Worm (Caenorhabditis elegans) whole organism, mixed stage, embryonic: ENCODE measurements around the gene F35E8.10.

Source experiments
- M03D4.4 ChIP-seq: sonication (generic microtip); optimal IDR thresholded peaks from 2 replicates; lab custom pipeline; 2017; ENCODE audit warnings: mild to moderate bottlenecking, missing genetic modification characterization, missing compliant biosample characterization
- bed-3 ChIP-seq: fragments of 200-800 bp; sonication (Bioruptor generic); optimal IDR thresholded peaks from 3 replicates; lab custom pipeline; 2018; ENCODE audit warnings: mild to moderate bottlenecking, missing genetic modification characterization, moderate library complexity, missing compliant biosample characterization
- blmp-1 ChIP-seq: fragments of 150-350 bp; optimal IDR thresholded peaks from 2 replicates; lab custom pipeline; 2014; ENCODE audit warnings: missing biosample characterization, missing genetic modification characterization
- ceh-43 ChIP-seq: fragments of 200-800 bp; sonication (Bioruptor generic); optimal IDR thresholded peaks from 2 replicates; lab custom pipeline; 2018; ENCODE audit warnings: mild to moderate bottlenecking, missing genetic modification characterization, moderate library complexity, missing compliant biosample characterization
- ceh-83 ChIP-seq: fragments of 200-800 bp; sonication (Bioruptor generic); optimal IDR thresholded peaks from 2 replicates; lab custom pipeline; 2018; ENCODE audit warnings: mild to moderate bottlenecking, missing genetic modification characterization, missing compliant biosample characterization
- ces-1 ChIP-seq: fragments of 150-350 bp; optimal IDR thresholded peaks from 2 replicates; lab custom pipeline; 2014; ENCODE audit warnings: missing biosample characterization, missing genetic modification reagents, missing genetic modification characterization
- cnd-1 ChIP-seq: fragments of 200-800 bp; sonication (Bioruptor generic); optimal IDR thresholded peaks from 2 replicates; lab custom pipeline; 2018; ENCODE audit warnings: mild to moderate bottlenecking, missing genetic modification characterization, missing compliant biosample characterization
- drap-1 ChIP-seq: fragments of 200-800 bp; sonication (Bioruptor generic); optimal IDR thresholded peaks from 3 replicates; lab custom pipeline; 2018; ENCODE audit warnings: mild to moderate bottlenecking, missing genetic modification characterization, missing compliant biosample characterization
- elt-1 ChIP-seq: sonication (generic microtip); optimal IDR thresholded peaks from 2 replicates; lab custom pipeline; 2017; ENCODE audit warnings: missing genetic modification characterization, mild to moderate bottlenecking, missing compliant biosample characterization, antibody characterized with exemption, moderate library complexity, borderline replicate concordance; ENCODE audit not compliant: insufficient read depth
- elt-3 ChIP-seq: fragments of 150-350 bp; optimal IDR thresholded peaks from 2 replicates; lab custom pipeline; 2014; ENCODE audit warnings: missing biosample characterization, missing genetic modification characterization
- flh-1 ChIP-seq: fragments of 200-800 bp; sonication (Bioruptor generic); optimal IDR thresholded peaks from 2 replicates; lab custom pipeline; 2018; ENCODE audit warnings: mild to moderate bottlenecking, missing genetic modification characterization, moderate library complexity, missing compliant biosample characterization
- hlh-1 ChIP-seq: fragments of 150-350 bp; optimal IDR thresholded peaks from 2 replicates; lab custom pipeline; 2014; ENCODE audit warnings: missing biosample characterization, missing genetic modification reagents, missing genetic modification characterization
- lin-13 ChIP-seq: fragments of 150-350 bp; optimal IDR thresholded peaks from 2 replicates; lab custom pipeline; 2014; ENCODE audit warnings: missing biosample characterization, missing genetic modification characterization
- lin-32 ChIP-seq: fragments of 200-800 bp; sonication (Bioruptor generic); optimal IDR thresholded peaks from 2 replicates; lab custom pipeline; 2018; ENCODE audit warnings: mild to moderate bottlenecking, missing genetic modification characterization, missing compliant biosample characterization
- lsy-2 ChIP-seq: fragments of 150-350 bp; optimal IDR thresholded peaks from 2 replicates; lab custom pipeline; 2014; ENCODE audit warnings: missing biosample characterization, missing genetic modification characterization
- mab-5 ChIP-seq: fragments of 150-350 bp; optimal IDR thresholded peaks from 2 replicates; lab custom pipeline; 2014; ENCODE audit warnings: missing biosample characterization, missing genetic modification characterization
- mep-1 ChIP-seq: fragments of 150-350 bp; optimal IDR thresholded peaks from 2 replicates; lab custom pipeline; 2017; ENCODE audit warnings: missing biosample characterization, missing genetic modification reagents, missing genetic modification characterization, inconsistent platforms
- mls-2 ChIP-seq: sonication (generic microtip); optimal IDR thresholded peaks from 2 replicates; lab custom pipeline; 2016; ENCODE audit warnings: mild to moderate bottlenecking, missing genetic modification characterization, moderate library complexity, missing compliant biosample characterization
- nhr-12 ChIP-seq: fragments of 150-350 bp; optimal IDR thresholded peaks from 2 replicates; lab custom pipeline; 2014; ENCODE audit warnings: missing biosample characterization, missing genetic modification characterization
- nhr-2 ChIP-seq: fragments of 150-350 bp; optimal IDR thresholded peaks from 2 replicates; lab custom pipeline; 2014; ENCODE audit warnings: missing biosample characterization, missing genetic modification characterization
- nhr-237 ChIP-seq: fragments of 150-350 bp; optimal IDR thresholded peaks from 2 replicates; lab custom pipeline; 2014; ENCODE audit warnings: missing biosample characterization, missing genetic modification characterization
- nhr-28 ChIP-seq: fragments of 150-350 bp; optimal IDR thresholded peaks from 2 replicates; lab custom pipeline; 2014; ENCODE audit warnings: missing biosample characterization, missing genetic modification characterization
- nhr-76 ChIP-seq: sonication (generic microtip); optimal IDR thresholded peaks from 2 replicates; lab custom pipeline; 2017; ENCODE audit warnings: missing biosample characterization, missing genetic modification characterization
- pha-4 ChIP-seq: fragments of 150-350 bp; optimal IDR thresholded peaks from 2 replicates; lab custom pipeline; 2018; ENCODE audit warnings: missing biosample characterization, missing genetic modification reagents, missing genetic modification characterization
- sem-2 ChIP-seq: fragments of 200-800 bp; sonication (Bioruptor generic); optimal IDR thresholded peaks from 2 replicates; lab custom pipeline; 2018; ENCODE audit warnings: mild to moderate bottlenecking, missing genetic modification characterization, missing compliant biosample characterization
- snpc-4 ChIP-seq: fragments of 150-350 bp; optimal IDR thresholded peaks from 2 replicates; lab custom pipeline; 2014; ENCODE audit warnings: missing biosample characterization, missing genetic modification characterization
- sptf-1 ChIP-seq: sonication (generic microtip); optimal IDR thresholded peaks from 2 replicates; lab custom pipeline; 2017; ENCODE audit warnings: mild to moderate bottlenecking, missing genetic modification characterization, moderate library complexity, missing compliant biosample characterization
- unc-120 ChIP-seq: sonication (generic microtip); optimal IDR thresholded peaks from 2 replicates; lab custom pipeline; 2017; ENCODE audit warnings: missing genetic modification characterization, missing compliant biosample characterization; ENCODE audit not compliant: poor library complexity, severe bottlenecking
- unc-39 ChIP-seq: fragments of 150-350 bp; optimal IDR thresholded peaks from 2 replicates; lab custom pipeline; 2014; ENCODE audit warnings: missing biosample characterization, missing genetic modification characterization
- zip-8 ChIP-seq: fragments of 150-350 bp; optimal IDR thresholded peaks from 2 replicates; lab custom pipeline; 2014; ENCODE audit warnings: missing biosample characterization, missing genetic modification characterization
- ztf-11 ChIP-seq: fragments of 150-350 bp; optimal IDR thresholded peaks from 2 replicates; lab custom pipeline; 2014; ENCODE audit warnings: missing biosample characterization, missing genetic modification characterization

Gene F35E8.10

DNA sequence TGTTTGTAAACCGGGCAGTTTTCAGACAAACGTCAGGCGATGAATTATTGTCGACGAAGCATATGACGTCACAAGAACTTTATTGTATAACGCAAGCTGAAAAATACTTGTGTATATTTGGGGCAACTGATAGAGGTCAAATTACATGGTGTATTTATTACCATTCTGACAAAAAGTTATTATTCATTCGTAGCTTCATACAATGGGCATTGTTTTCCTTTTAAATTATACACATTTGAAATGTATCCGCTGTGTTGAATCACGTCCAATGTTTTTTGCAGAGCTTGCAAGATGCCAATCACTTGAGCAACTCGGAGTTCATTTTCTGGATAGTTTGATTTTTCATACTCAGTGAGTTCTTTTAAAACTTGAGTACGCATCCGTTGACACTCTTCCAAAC lies 2.8 kb upstream of the F35E8.10 start, which contains the start of gene F35E8.13:
F35E8.13 (plus strand) TSS at position 301 of the 400 bp plus-strand sequence.
- TF ChIP-seq snpc-4 (tag; lab: Kevin White, UChicago) (no peak), drap-1 (GFP tag; lab: Kevin White, UChicago) (no peak), ceh-43 (GFP tag; lab: Kevin White, UChicago) (no peak), elt-3 (no peak), nhr-237 (tag; lab: Kevin White, UChicago) (no peak), pha-4 (tag; lab: Kevin White, UChicago) (no peak), bed-3 (no peak), zip-8 (tag; lab: Kevin White, UChicago) (no peak), mls-2 (tag; lab: Kevin White, UChicago) (no peak), unc-39 (tag; lab: Kevin White, UChicago) (no peak), lin-13 (tag; lab: Kevin White, UChicago) (no peak), hlh-1 (tag; lab: Kevin White, UChicago) (no peak), blmp-1 (no peak), sptf-1 (tag; lab: Kevin White, UChicago) (no peak), unc-120 (no peak), lsy-2 (tag; lab: Kevin White, UChicago) (no peak), ces-1 (GFP tag; lab: Kevin White, UChicago) (no peak), mep-1 (tag; lab: Kevin White, UChicago) (no peak), nhr-76 (no peak)
- TF ChIP-seq, all 35 proteins: peak for 0

DNA sequence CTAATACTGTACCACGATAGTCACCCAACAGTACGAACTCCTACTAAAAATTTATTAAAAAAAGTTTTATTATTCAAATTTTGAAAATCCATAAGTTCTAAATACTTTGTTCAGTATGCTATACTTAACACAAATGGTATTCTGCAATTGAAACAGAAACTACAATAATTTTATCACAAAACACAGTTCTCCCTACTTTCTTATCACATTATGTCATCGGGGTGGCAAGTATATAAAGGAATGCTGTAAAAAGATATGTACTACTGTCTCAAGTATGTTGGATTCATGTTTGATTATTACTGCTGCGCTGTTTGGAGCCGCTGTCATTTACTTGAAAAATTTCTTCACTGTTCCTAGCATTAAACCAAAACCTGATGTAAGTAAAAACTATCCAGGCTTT lies 929 bp upstream of the F35E8.10 start, which contains the start of gene cdr-1:
cdr-1 (plus strand) TSS at position 208 of the 400 bp plus-strand sequence.
- TF ChIP-seq blmp-1: no peak
- TF ChIP-seq nhr-237 (tag; lab: Kevin White, UChicago): no peak
- no peak for TF ChIP-seq lin-32 (GFP tag; lab: Kevin White, UChicago)
- TF ChIP-seq ceh-83 (GFP tag; lab: Kevin White, UChicago): no peak
- TF ChIP-seq mep-1 (tag; lab: Kevin White, UChicago): no peak
- no peak for TF ChIP-seq mls-2 (tag; lab: Kevin White, UChicago)
- no peak for TF ChIP-seq ceh-43 (GFP tag; lab: Kevin White, UChicago)
- TF ChIP-seq sem-2 (GFP tag; lab: Kevin White, UChicago): no peak

DNA sequence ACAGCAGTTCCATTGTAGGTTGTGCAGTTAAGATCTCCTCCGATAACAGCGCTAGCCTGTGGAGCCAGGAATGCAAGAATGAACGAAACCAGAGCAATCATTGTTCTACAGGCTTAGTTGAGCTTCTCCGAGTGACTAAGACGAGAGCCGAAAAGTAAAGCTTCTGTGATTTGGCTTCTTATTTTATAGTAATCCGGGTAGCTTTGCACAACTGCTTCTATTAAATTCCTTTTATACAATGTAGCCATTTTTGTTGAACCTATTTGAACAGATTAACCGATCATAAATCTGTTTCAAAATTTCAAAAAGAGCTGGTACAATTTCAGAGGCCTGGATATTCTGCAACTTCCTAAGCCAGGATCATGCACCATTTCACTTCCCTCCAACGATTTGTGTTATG lies 2.7 kb downstream of the F35E8.10 start, which contains the start of gene F35E8.9:
F35E8.9 (minus strand) TSS at position 101 of the 400 bp plus-strand sequence.
- no peak for TF ChIP-seq mep-1 (tag; lab: Kevin White, UChicago)
- no peak for TF ChIP-seq ztf-11 (tag; lab: Kevin White, UChicago)

DNA sequence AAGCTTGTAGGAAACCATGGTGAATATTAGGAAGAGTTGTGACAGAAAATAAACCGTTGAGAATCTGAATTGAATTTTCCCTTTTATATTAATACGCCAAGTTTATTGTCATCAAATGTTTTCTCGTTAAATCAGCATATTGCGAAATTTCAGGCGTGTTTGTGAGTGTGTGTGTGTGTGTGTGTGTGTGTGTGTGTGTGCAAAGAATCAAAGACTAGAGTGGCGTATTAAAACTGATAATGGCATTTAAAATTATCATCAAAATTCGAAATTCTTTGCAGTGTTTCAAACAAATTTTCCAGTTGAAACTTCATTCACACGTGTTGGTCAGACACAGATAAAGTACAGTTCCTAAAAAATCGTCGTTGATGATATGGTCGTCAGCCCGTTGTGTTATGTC lies 4.3 kb downstream of the F35E8.10 start, which contains the start of gene gst-38:
gst-38 (minus strand) TSS at position 152 of the 400 bp plus-strand sequence.
- TF ChIP-seq hlh-1 (tag; lab: Kevin White, UChicago): no peak
- TF ChIP-seq cnd-1 (tag; lab: Kevin White, UChicago): no peak
- no peak for TF ChIP-seq nhr-28 (tag; lab: Kevin White, UChicago)
- TF ChIP-seq nhr-76: no peak
- no peak for TF ChIP-seq zip-8 (tag; lab: Kevin White, UChicago)
- no peak for TF ChIP-seq nhr-2 (tag; lab: Kevin White, UChicago)
- TF ChIP-seq flh-1 (GFP tag; lab: Kevin White, UChicago): no peak
- no peak for TF ChIP-seq nhr-12 (tag; lab: Kevin White, UChicago)
- no peak for TF ChIP-seq blmp-1
- no peak for TF ChIP-seq ceh-43 (GFP tag; lab: Kevin White, UChicago)
- no peak for TF ChIP-seq lsy-2 (tag; lab: Kevin White, UChicago)
- TF ChIP-seq elt-1 (tag; lab: Kevin White, UChicago): no peak

DNA sequence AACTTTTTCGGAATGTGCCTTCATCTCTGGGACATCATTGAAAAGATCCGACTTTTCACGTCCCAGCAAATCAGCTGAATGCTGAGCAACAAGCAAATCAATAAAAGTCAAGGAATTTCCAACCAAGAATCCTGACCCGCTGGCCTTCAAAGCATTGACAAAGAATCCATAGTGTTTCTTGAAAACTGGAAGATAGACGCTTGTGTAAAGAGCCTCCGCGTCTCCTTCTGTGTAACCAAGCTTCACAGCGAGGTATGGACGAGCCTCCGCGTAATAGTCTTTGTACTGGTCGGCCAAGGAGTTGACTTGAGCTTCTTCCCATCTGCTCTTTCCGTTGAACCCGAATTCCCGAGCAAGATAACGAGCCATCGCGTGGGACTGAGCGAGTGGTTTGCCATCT lies 4.9 kb downstream of the F35E8.10 start:
- TF ChIP-seq elt-1 (tag; lab: Kevin White, UChicago): no peak
- TF ChIP-seq sem-2 (GFP tag; lab: Kevin White, UChicago): no peak
- no peak for TF ChIP-seq snpc-4 (tag; lab: Kevin White, UChicago)
- no peak for TF ChIP-seq pha-4 (tag; lab: Kevin White, UChicago)
- no peak for TF ChIP-seq ces-1 (GFP tag; lab: Kevin White, UChicago)
- no peak for TF ChIP-seq mep-1 (tag; lab: Kevin White, UChicago)
- TF ChIP-seq lsy-2 (tag; lab: Kevin White, UChicago): no peak
- no peak for TF ChIP-seq drap-1 (GFP tag; lab: Kevin White, UChicago)
- no peak for TF ChIP-seq ceh-43 (GFP tag; lab: Kevin White, UChicago)
- no peak for TF ChIP-seq zip-8 (tag; lab: Kevin White, UChicago)
- TF ChIP-seq mab-5 (tag; lab: Kevin White, UChicago): no peak
- no peak for TF ChIP-seq M03D4.4 (tag; lab: Kevin White, UChicago)
- TF ChIP-seq lin-13 (tag; lab: Kevin White, UChicago): no peak
